Worm (Caenorhabditis elegans): ENCODE data around the gene kbp-1.

ce11 chrIII:6880797-6881196, 11.4 kb downstream of the kbp-1 start, which contains the start of gene K04C2.7:
- no peak for TF ChIP-seq elt-3 (tag; optimal IDR thresholded peaks at IDR 0.05)
- TF ChIP-seq pha-4 (tag; optimal IDR thresholded peaks at IDR 0.05) = no peak
- no peak for TF ChIP-seq lsy-2 (tag; optimal IDR thresholded peaks at IDR 0.05)
- TF ChIP-seq unc-62 (GFP tag; optimal IDR thresholded peaks at IDR 0.05) = no peak
- no peak for TF ChIP-seq mab-5 (tag; optimal IDR thresholded peaks at IDR 0.05)
- no peak for TF ChIP-seq zip-8 (tag; optimal IDR thresholded peaks at IDR 0.05)
- no peak for TF ChIP-seq lin-13 (tag; optimal IDR thresholded peaks at IDR 0.05)
- TF ChIP-seq mep-1 (tag; optimal IDR thresholded peaks at IDR 0.05) = no peak

Measured in whole organism, mixed stage, embryonic.